Worm (Caenorhabditis elegans) whole organism, L4/young adult: ENCODE results near the gene R08C7.1.

ENCODE experiments used
- W03F9.2 ChIP-seq: fragments of 150-350 bp; optimal IDR thresholded peaks from 2 replicates; lab custom pipeline; 2014; ENCODE audit warnings: missing biosample characterization, missing genetic modification characterization
- dao-5 ChIP-seq: sonication (generic microtip); optimal IDR thresholded peaks from 2 replicates; lab custom pipeline; 2016; ENCODE audit warnings: missing genotype, missing genetic modification characterization, moderate library complexity, missing compliant biosample characterization
- him-1 ChIP-seq: sonication (generic microtip); optimal IDR thresholded peaks from 2 replicates; lab custom pipeline; 2016; ENCODE audit warnings: missing genotype, missing genetic modification reagents, missing genetic modification characterization, missing compliant biosample characterization

ce11 chrIV:4403870-4404269 lies 47.8 kb upstream of the R08C7.1 start:
- TF ChIP-seq W03F9.2 (tag; lab: Kevin White, UChicago) (no peak), him-1 (no peak), dao-5 (tag; lab: Kevin White, UChicago) (no peak)
